Fruit fly (Drosophila melanogaster) whole organism, embryonic: ENCODE measurements around the gene NFAT.

Experiments
- Bdp1 ChIP-seq: fragments of 200-800 bp; sonication (Bioruptor generic); optimal IDR thresholded peaks from 3 replicates; lab custom pipeline; 2016; ENCODE audit warnings: missing biosample characterization, missing genetic modification characterization
- CG10147 ChIP-seq: fragments of 200-800 bp; sonication (Bioruptor generic); optimal IDR thresholded peaks from 2 replicates; lab custom pipeline; 2019; ENCODE audit warnings: missing biosample characterization, mild to moderate bottlenecking, missing genetic modification characterization, moderate library complexity
- CG11696 ChIP-seq: fragments of 200-800 bp; sonication (Bioruptor generic); IDR thresholded peaks from 2 replicates; pipeline ENCODE4 v1.3.6; 2022; ENCODE audit warnings: missing biosample characterization, missing genetic modification characterization
- CG13287 ChIP-seq: fragments of 200-800 bp; sonication (Bioruptor generic); IDR thresholded peaks from 2 replicates; pipeline ENCODE4 v1.3.6; 2022; ENCODE audit warnings: missing biosample characterization, missing genetic modification characterization; ENCODE audit not compliant: partially characterized antibody
- CG15696 ChIP-seq: fragments of 200-800 bp; sonication (Bioruptor generic); optimal IDR thresholded peaks from 2 replicates; lab custom pipeline; 2019; ENCODE audit warnings: missing biosample characterization, mild to moderate bottlenecking, missing genetic modification characterization, moderate library complexity
- CG1603 ChIP-seq: fragments of 200-800 bp; sonication (Bioruptor generic); optimal IDR thresholded peaks from 2 replicates; lab custom pipeline; 2019; ENCODE audit warnings: missing biosample characterization, mild to moderate bottlenecking, missing genetic modification characterization, moderate library complexity
- CG16813 ChIP-seq: fragments of 200-800 bp; sonication (Bioruptor generic); IDR thresholded peaks from 3 replicates; pipeline ENCODE4 v1.3.6; 2022; ENCODE audit warnings: missing biosample characterization, missing genetic modification characterization; ENCODE audit not compliant: partially characterized antibody
- CG17186 ChIP-seq: fragments of 200-800 bp; sonication (Bioruptor generic); optimal IDR thresholded peaks from 3 replicates; lab custom pipeline; 2017; ENCODE audit warnings: missing biosample characterization, missing genetic modification reagents, missing genetic modification characterization
- CG2116 ChIP-seq: fragments of 200-800 bp; sonication (Bioruptor generic); optimal IDR thresholded peaks from 3 replicates; lab custom pipeline; 2018; ENCODE audit warnings: missing biosample characterization, mild to moderate bottlenecking, missing genetic modification characterization
- CG31441 ChIP-seq: fragments of 200-800 bp; sonication (Bioruptor generic); IDR thresholded peaks from 2 replicates; pipeline ENCODE4 v1.3.6; 2022; ENCODE audit warnings: missing biosample characterization, missing genetic modification characterization
- CG32532 ChIP-seq: fragments of 200-800 bp; sonication (Bioruptor generic); IDR thresholded peaks from 2 replicates; pipeline ENCODE4 v1.3.6; 2022; ENCODE audit warnings: missing biosample characterization, missing genetic modification characterization
- CG34224 ChIP-seq: fragments of 200-800 bp; sonication (Bioruptor generic); IDR thresholded peaks from 3 replicates; pipeline ENCODE4 v1.3.6; 2022; ENCODE audit warnings: missing biosample characterization, missing genetic modification characterization; ENCODE audit not compliant: partially characterized antibody
- CG4617 ChIP-seq: fragments of 200-800 bp; sonication (Bioruptor generic); optimal IDR thresholded peaks from 3 replicates; lab custom pipeline; 2016; ENCODE audit warnings: missing biosample characterization, missing genetic modification characterization, borderline replicate concordance
- CG5180 ChIP-seq: fragments of 200-800 bp; sonication (Bioruptor generic); optimal IDR thresholded peaks from 3 replicates; lab custom pipeline; 2017; ENCODE audit warnings: missing biosample characterization, missing genetic modification characterization, mild to moderate bottlenecking, moderate library complexity, missing genetic modification reagents
- CG7963 ChIP-seq: fragments of 200-800 bp; sonication (Bioruptor generic); IDR thresholded peaks from 3 replicates; pipeline ENCODE4 v1.3.6; 2022; ENCODE audit warnings: missing biosample characterization, missing genetic modification characterization; ENCODE audit not compliant: partially characterized antibody
- CG9609 ChIP-seq: fragments of 200-800 bp; sonication (Bioruptor generic); optimal IDR thresholded peaks from 3 replicates; lab custom pipeline; 2016; ENCODE audit warnings: missing biosample characterization, missing genetic modification characterization
- CTCF ChIP-seq: fragments of 200-800 bp; sonication (Bioruptor generic); optimal IDR thresholded peaks from 2 replicates; lab custom pipeline; 2017; ENCODE audit warnings: missing biosample characterization, mild to moderate bottlenecking, missing genetic modification characterization, moderate library complexity
- Chrac-16 ChIP-seq: fragments of 200-800 bp; sonication (Bioruptor generic); optimal IDR thresholded peaks from 3 replicates; lab custom pipeline; 2016; ENCODE audit warnings: missing biosample characterization, missing genetic modification characterization
- Dll ChIP-seq: fragments of 200-800 bp; sonication (Bioruptor generic); IDR thresholded peaks from 4 replicates; pipeline ENCODE4 v1.3.6; 2022; ENCODE audit warnings: missing biosample characterization, missing genetic modification characterization; ENCODE audit not compliant: partially characterized antibody
- Doc3 ChIP-seq: fragments of 200-800 bp; sonication (Bioruptor generic); IDR thresholded peaks from 3 replicates; pipeline ENCODE4 v1.3.6; 2022; ENCODE audit warnings: missing biosample characterization, missing genetic modification characterization; ENCODE audit not compliant: partially characterized antibody
- Dp ChIP-seq: fragments of 200-800 bp; sonication (Bioruptor generic); optimal IDR thresholded peaks from 2 replicates; lab custom pipeline; 2018; ENCODE audit warnings: missing biosample characterization, mild to moderate bottlenecking, missing genetic modification characterization, moderate library complexity
- Dref ChIP-seq: fragments of 200-800 bp; sonication (Bioruptor generic); IDR thresholded peaks from 2 replicates; pipeline ENCODE4 v1.3.6; 2022; ENCODE audit warnings: missing biosample characterization, missing genetic modification characterization
- E2f2 ChIP-seq: fragments of 200-800 bp; sonication (Bioruptor generic); IDR thresholded peaks from 2 replicates; pipeline ENCODE4 v1.3.6; 2022; ENCODE audit warnings: missing biosample characterization, missing genetic modification characterization
- Elba2 ChIP-seq: fragments of 200-800 bp; sonication (Bioruptor generic); optimal IDR thresholded peaks from 3 replicates; lab custom pipeline; 2016; ENCODE audit warnings: missing biosample characterization, missing genetic modification characterization
- HLH4C ChIP-seq: fragments of 200-800 bp; sonication (Bioruptor generic); IDR thresholded peaks from 3 replicates; pipeline ENCODE4 v1.3.6; 2022; ENCODE audit warnings: missing biosample characterization, missing genetic modification characterization; ENCODE audit not compliant: partially characterized antibody
- MBD-R2 ChIP-seq: fragments of 200-800 bp; sonication (Bioruptor generic); IDR thresholded peaks from 2 replicates; pipeline ENCODE4 v1.3.6; 2022; ENCODE audit warnings: missing biosample characterization, missing genetic modification characterization
- Med ChIP-seq: fragments of 200-800 bp; sonication (Bioruptor generic); peaks from one replicate; lab custom pipeline; 2016; ENCODE audit warnings: missing biosample characterization, missing genetic modification characterization, mild to moderate bottlenecking, inconsistent platforms, moderate library complexity
- Myb ChIP-seq: fragments of 200-800 bp; sonication (Bioruptor generic); optimal IDR thresholded peaks from 2 replicates; lab custom pipeline; 2016; ENCODE audit warnings: missing biosample characterization, missing genetic modification characterization
- Nf-YB ChIP-seq: fragments of 200-800 bp; sonication (Bioruptor generic); optimal IDR thresholded peaks from 3 replicates; lab custom pipeline; 2019; ENCODE audit warnings: missing biosample characterization, mild to moderate bottlenecking, missing genetic modification characterization, moderate library complexity
- Nf-YC ChIP-seq: fragments of 200-800 bp; optimal IDR thresholded peaks from 3 replicates; lab custom pipeline; 2019; ENCODE audit warnings: missing biosample characterization, mild to moderate bottlenecking, missing genetic modification characterization, moderate library complexity
- NfI ChIP-seq: fragments of 200-800 bp; sonication (Bioruptor generic); optimal IDR thresholded peaks from 3 replicates; lab custom pipeline; 2018; ENCODE audit warnings: missing biosample characterization, mild to moderate bottlenecking, missing genetic modification characterization, moderate library complexity
- Opbp ChIP-seq: fragments of 200-800 bp; sonication (Bioruptor generic); IDR thresholded peaks from 3 replicates; pipeline ENCODE4 v1.3.6; 2022; ENCODE audit warnings: missing biosample characterization, missing genetic modification characterization; ENCODE audit not compliant: partially characterized antibody
- Sox100B ChIP-seq: fragments of 200-800 bp; sonication (Bioruptor generic); optimal IDR thresholded peaks from 3 replicates; lab custom pipeline; 2018; ENCODE audit warnings: missing biosample characterization, mild to moderate bottlenecking, missing genetic modification characterization
- Sry-δ ChIP-seq: fragments of 200-800 bp; sonication (Bioruptor generic); optimal IDR thresholded peaks from 2 replicates; lab custom pipeline; 2016; ENCODE audit warnings: missing biosample characterization, missing genetic modification characterization
- YL-1 ChIP-seq: fragments of 200-800 bp; sonication (Bioruptor generic); optimal IDR thresholded peaks from 3 replicates; lab custom pipeline; 2017; ENCODE audit warnings: missing biosample characterization, mild to moderate bottlenecking, missing genetic modification characterization
- ato ChIP-seq: fragments of 200-800 bp; sonication (Bioruptor generic); IDR thresholded peaks from 2 replicates; pipeline ENCODE4 v1.3.6; 2022; ENCODE audit warnings: missing biosample characterization, missing genetic modification characterization; ENCODE audit not compliant: partially characterized antibody
- bbx ChIP-seq: fragments of 200-800 bp; sonication (Bioruptor generic); IDR thresholded peaks from 2 replicates; pipeline ENCODE4 v1.3.6; 2022; ENCODE audit warnings: missing biosample characterization, missing genetic modification characterization; ENCODE audit not compliant: partially characterized antibody
- dan ChIP-seq: fragments of 200-800 bp; sonication (Bioruptor generic); IDR thresholded peaks from 2 replicates; pipeline ENCODE4 v1.3.6; 2022; ENCODE audit warnings: missing biosample characterization, missing genetic modification characterization
- gfzf ChIP-seq: fragments of 200-800 bp; sonication (Bioruptor generic); optimal IDR thresholded peaks from 2 replicates; lab custom pipeline; 2016; ENCODE audit warnings: missing biosample characterization, mild to moderate bottlenecking, missing genetic modification characterization, moderate library complexity
- hbn ChIP-seq: fragments of 200-800 bp; sonication (Bioruptor generic); IDR thresholded peaks from 2 replicates; pipeline ENCODE4 v1.3.6; 2022; ENCODE audit warnings: missing biosample characterization, missing genetic modification characterization; ENCODE audit not compliant: partially characterized antibody
- insv ChIP-seq, 2 experiments: fragments of 200-800 bp; sonication (Bioruptor generic); optimal IDR thresholded peaks; 3 replicates each; lab custom pipeline; 2016 to 2018; ENCODE audit warnings: missing biosample characterization in 2 of 2, missing genetic modification characterization in 2 of 2
- inv ChIP-seq: fragments of 200-800 bp; sonication (Bioruptor generic); IDR thresholded peaks from 2 replicates; pipeline ENCODE4 v1.3.6; 2022; ENCODE audit warnings: missing biosample characterization, missing genetic modification characterization; ENCODE audit not compliant: partially characterized antibody
- lbe ChIP-seq: fragments of 200-800 bp; sonication (Bioruptor generic); optimal IDR thresholded peaks from 2 replicates; lab custom pipeline; 2016; ENCODE audit warnings: missing biosample characterization, mild to moderate bottlenecking, missing genetic modification characterization
- stwl ChIP-seq: fragments of 200-800 bp; sonication (Bioruptor generic); optimal IDR thresholded peaks from 3 replicates; lab custom pipeline; 2018; ENCODE audit warnings: missing biosample characterization, mild to moderate bottlenecking, missing genetic modification characterization, moderate library complexity
- tna ChIP-seq: fragments of 200-800 bp; sonication (Bioruptor generic); IDR thresholded peaks from 2 replicates; pipeline ENCODE4 v1.3.6; 2022; ENCODE audit warnings: missing biosample characterization, missing genetic modification characterization; ENCODE audit not compliant: partially characterized antibody
- trem ChIP-seq: fragments of 200-800 bp; optimal IDR thresholded peaks from 3 replicates; lab custom pipeline; 2019; ENCODE audit warnings: missing biosample characterization, mild to moderate bottlenecking, missing genetic modification characterization, moderate library complexity
- unc-4 ChIP-seq: fragments of 200-800 bp; sonication (Bioruptor generic); IDR thresholded peaks from 2 replicates; pipeline ENCODE4 v1.3.6; 2022; ENCODE audit warnings: missing biosample characterization, missing genetic modification characterization; ENCODE audit not compliant: partially characterized antibody
- vnd ChIP-seq: fragments of 200-800 bp; sonication (Bioruptor generic); IDR thresholded peaks from 3 replicates; pipeline ENCODE4 v1.3.6; 2022; ENCODE audit warnings: missing biosample characterization, missing genetic modification characterization; ENCODE audit not compliant: partially characterized antibody

NFAT gene

dm6 chrX:13605942-13606491, 18.5 kb upstream of the NFAT start:
- TF ChIP-seq dan (GFP tag; lab: Robert Waterston, UW) (no peak), Dll (GFP tag; lab: Robert Waterston, UW) (peak; percentile 78), CG32532 (GFP tag; lab: Robert Waterston, UW) (no peak), Sox100B (no peak), ato (GFP tag; lab: Robert Waterston, UW) (no peak), CG1603 (tag; lab: Kevin White, UChicago) (peak; percentile 42), YL-1 (GFP tag; lab: Kevin White, UChicago) (peak; percentile 25), CG10147 (no peak), Elba2 (GFP tag; lab: Kevin White, UChicago) (peak; percentile 61), unc-4 (GFP tag; lab: Robert Waterston, UW) (peak; percentile 71), CG16813 (peak; percentile 60), Nf-YC (peak; percentile 87), lbe (no peak), bbx (GFP tag; lab: Robert Waterston, UW) (peak; percentile 72), tna (GFP tag; lab: Robert Waterston, UW) (peak; percentile 63), CG17186 (GFP tag; lab: Kevin White, UChicago) (peak; percentile 7), CTCF (GFP tag; lab: Kevin White, UChicago) (peak; percentile 0), Sry-δ (GFP tag; lab: Kevin White, UChicago) (peak; percentile 70), CG4617 (peak; percentile 70), Nf-YB (GFP tag; lab: Kevin White, UChicago) (peak; percentile 75), CG9609 (GFP tag; lab: Kevin White, UChicago) (no peak), CG7963 (peak; percentile 57; the same call in 2 of the 3 replicates), HLH4C (GFP tag; lab: Robert Waterston, UW) (peak; percentile 68), Med (GFP tag; lab: Kevin White, UChicago) (peak; percentile 27), CG5180 (no peak), Dref (GFP tag; lab: Robert Waterston, UW) (peak; percentile 79), Myb (peak; percentile 86), CG13287 (GFP tag; lab: Robert Waterston, UW) (peak; percentile 84), CG11696 (no peak), MBD-R2 (peak; percentile 35; the same call in 1 of the 2 replicates), CG15696 (tag; lab: Kevin White, UChicago) (no peak), CG31441 (GFP tag; lab: Robert Waterston, UW) (no peak), CG34224 (GFP tag; lab: Robert Waterston, UW) (peak; percentile 75), Bdp1 (no peak), inv (0 out of 2 replicates have a peak, but pooled peaks have one; percentile 31), Doc3 (GFP tag; lab: Robert Waterston, UW) (peak; percentile 34; the same call in 1 of the 3 replicates), Opbp (GFP tag; lab: Robert Waterston, UW) (peak; percentile 81), CG2116 (peak; percentile 97), vnd (GFP tag; lab: Robert Waterston, UW) (peak; percentile 59; the same call in 1 of the 3 replicates), insv (GFP tag; optimal IDR thresholded peaks at IDR 0.05; lab: Kevin White, UChicago) (peak; percentile 78 to 96), NfI (no peak), trem (tag; lab: Kevin White, UChicago) (peak; percentile 53), Chrac-16 (GFP tag; lab: Kevin White, UChicago) (no peak), hbn (GFP tag; lab: Robert Waterston, UW) (peak; percentile 74), Dp (peak; percentile 86), gfzf (GFP tag; lab: Kevin White, UChicago) (peak; percentile 45), stwl (tag; lab: Kevin White, UChicago) (peak; percentile 56), E2f2 (GFP tag; lab: Robert Waterston, UW) (peak; percentile 89)
